Fruit fly (Drosophila melanogaster) whole organism, embryonic: ENCODE results near the gene Pex5.

Experiments
- CG10654 ChIP-seq: fragments of 200-800 bp; sonication (Bioruptor generic); optimal IDR thresholded peaks from 2 replicates; lab custom pipeline; 2016; ENCODE audit warnings: missing biosample characterization, missing genetic modification characterization
- CG17612 ChIP-seq: fragments of 200-800 bp; sonication (Bioruptor generic); IDR thresholded peaks from 2 replicates; pipeline ENCODE4 v1.3.6; 2022; ENCODE audit warnings: missing biosample characterization, missing genetic modification characterization
- CG8765 ChIP-seq: fragments of 200-800 bp; sonication (Bioruptor generic); IDR thresholded peaks from 2 replicates; pipeline ENCODE4 v1.3.6; 2022; ENCODE audit warnings: missing biosample characterization, missing genetic modification characterization
- HHEX ChIP-seq: fragments of 200-800 bp; sonication (Bioruptor generic); optimal IDR thresholded peaks from 3 replicates; lab custom pipeline; 2017; ENCODE audit warnings: missing biosample characterization, mild to moderate bottlenecking, missing genetic modification characterization, missing genetic modification reagents
- danr ChIP-seq: fragments of 200-800 bp; sonication (Bioruptor generic); IDR thresholded peaks from 2 replicates; pipeline ENCODE4 v1.3.6; 2022; ENCODE audit warnings: missing biosample characterization, missing genetic modification characterization
- lab ChIP-seq: fragments of 200-800 bp; sonication (Bioruptor generic); optimal IDR thresholded peaks from 3 replicates; lab custom pipeline; 2017; ENCODE audit warnings: missing biosample characterization, missing genetic modification characterization, mild to moderate bottlenecking, moderate library complexity, missing genetic modification reagents
- sens-2 ChIP-seq: fragments of 200-800 bp; sonication (Bioruptor generic); IDR thresholded peaks from 2 replicates; pipeline ENCODE4 v1.3.6; 2022; ENCODE audit warnings: missing biosample characterization, missing genetic modification characterization

dm6 chrX:1825912-1826862 lies 42.7 kb downstream of the Pex5 start:
- TF ChIP-seq HHEX: no peak
- no peak for TF ChIP-seq CG10654
- no peak for TF ChIP-seq lab
- no peak for TF ChIP-seq CG8765 (GFP tag; lab: Robert Waterston, UW)
- TF ChIP-seq sens-2 (GFP tag; lab: Robert Waterston, UW): no peak
- TF ChIP-seq danr: no peak
- no peak for TF ChIP-seq CG17612 (GFP tag; lab: Robert Waterston, UW)
